Fruit fly (Drosophila melanogaster) whole organism, embryonic: ENCODE data around the gene CG44261.

Experiments
- Awh ChIP-seq: fragments of 200-800 bp; sonication (Bioruptor generic); IDR thresholded peaks from 2 replicates; pipeline ENCODE4, ENCODE4 v1.3.6; 2022; ENCODE audit warnings: missing biosample characterization, missing genetic modification characterization
- CG12219 ChIP-seq: fragments of 200-800 bp; sonication (Bioruptor generic); optimal IDR thresholded peaks from 3 replicates; lab custom pipeline; 2018; ENCODE audit warnings: missing biosample characterization, mild to moderate bottlenecking, missing genetic modification characterization
- CG12769 ChIP-seq: fragments of 200-800 bp; sonication (Bioruptor generic); optimal IDR thresholded peaks from 2 replicates; lab custom pipeline; 2019; ENCODE audit warnings: missing biosample characterization, mild to moderate bottlenecking, missing genetic modification characterization, moderate library complexity
- CG15011 ChIP-seq: fragments of 200-800 bp; sonication (Bioruptor generic); optimal IDR thresholded peaks from 3 replicates; lab custom pipeline; 2018; ENCODE audit warnings: missing biosample characterization, mild to moderate bottlenecking, missing genetic modification characterization
- CG15479 ChIP-seq: fragments of 200-800 bp; sonication (Bioruptor generic); optimal IDR thresholded peaks from 3 replicates; lab custom pipeline; 2019; ENCODE audit warnings: missing biosample characterization, mild to moderate bottlenecking, missing genetic modification characterization, moderate library complexity
- CG18262 ChIP-seq: fragments of 200-800 bp; optimal IDR thresholded peaks from 3 replicates; lab custom pipeline; 2019; ENCODE audit warnings: missing biosample characterization, mild to moderate bottlenecking, missing genetic modification characterization, moderate library complexity
- CG18476 ChIP-seq: fragments of 200-800 bp; sonication (Bioruptor generic); optimal IDR thresholded peaks from 2 replicates; lab custom pipeline; 2016; ENCODE audit warnings: missing biosample characterization, mild to moderate bottlenecking, missing genetic modification characterization
- CG2712 ChIP-seq: fragments of 200-800 bp; optimal IDR thresholded peaks from 3 replicates; lab custom pipeline; 2019; ENCODE audit warnings: missing biosample characterization, mild to moderate bottlenecking, missing genetic modification characterization, moderate library complexity
- CG2889 ChIP-seq: fragments of 200-800 bp; sonication (Bioruptor generic); IDR thresholded peaks from 3 replicates; pipeline ENCODE4 v1.3.6; 2022; ENCODE audit warnings: missing biosample characterization, missing genetic modification characterization
- CG3163 ChIP-seq: fragments of 200-800 bp; sonication (Bioruptor generic); optimal IDR thresholded peaks from 3 replicates; lab custom pipeline; 2016; ENCODE audit warnings: missing biosample characterization, missing genetic modification characterization
- CG43689 ChIP-seq: fragments of 200-800 bp; sonication (Bioruptor generic); IDR thresholded peaks from 2 replicates; pipeline ENCODE4 v1.3.6; 2022; ENCODE audit warnings: missing biosample characterization, missing genetic modification characterization
- CG4854 ChIP-seq: fragments of 200-800 bp; sonication (Bioruptor generic); optimal IDR thresholded peaks from 2 replicates; lab custom pipeline; 2016; ENCODE audit warnings: missing biosample characterization, missing genetic modification characterization, inconsistent platforms
- CG6689 ChIP-seq: fragments of 200-800 bp; sonication (Bioruptor generic); IDR thresholded peaks from 2 replicates; pipeline ENCODE4 v1.3.6; 2022; ENCODE audit warnings: missing biosample characterization, missing genetic modification characterization
- CG7357 ChIP-seq: fragments of 200-800 bp; sonication (Bioruptor generic); IDR thresholded peaks from 3 replicates; pipeline ENCODE4 v1.3.6; 2022; ENCODE audit warnings: missing biosample characterization, missing genetic modification characterization
- CG7745 ChIP-seq: fragments of 200-800 bp; sonication (Bioruptor generic); optimal IDR thresholded peaks from 2 replicates; lab custom pipeline; 2018; ENCODE audit warnings: missing biosample characterization, mild to moderate bottlenecking, missing genetic modification characterization, moderate library complexity
- CG8478 ChIP-seq: fragments of >200 bp; optimal IDR thresholded peaks from 2 replicates; lab custom pipeline; 2018
- CG8944 ChIP-seq: fragments of 200-800 bp; sonication (Bioruptor generic); optimal IDR thresholded peaks from 3 replicates; lab custom pipeline; 2016; ENCODE audit warnings: missing biosample characterization, missing genetic modification characterization
- D19A ChIP-seq: fragments of 200-800 bp; optimal IDR thresholded peaks from 3 replicates; lab custom pipeline; 2019; ENCODE audit warnings: missing biosample characterization, mild to moderate bottlenecking, missing genetic modification characterization, moderate library complexity
- D19B ChIP-seq: fragments of 200-800 bp; sonication (Bioruptor generic); optimal IDR thresholded peaks from 2 replicates; lab custom pipeline; 2017; ENCODE audit warnings: missing biosample characterization, mild to moderate bottlenecking, missing genetic modification characterization
- Deaf1 ChIP-seq: fragments of 200-800 bp; optimal IDR thresholded peaks from 3 replicates; lab custom pipeline; 2019; ENCODE audit warnings: missing biosample characterization, mild to moderate bottlenecking, missing genetic modification characterization, moderate library complexity
- Dref ChIP-seq: fragments of 200-800 bp; sonication (Bioruptor generic); IDR thresholded peaks from 2 replicates; pipeline ENCODE4 v1.3.6; 2022; ENCODE audit warnings: missing biosample characterization, missing genetic modification characterization
- H15 ChIP-seq: fragments of 200-800 bp; sonication (Bioruptor generic); IDR thresholded peaks from 3 replicates; pipeline ENCODE4 v1.3.6; 2022; ENCODE audit warnings: missing biosample characterization, missing genetic modification characterization
- HLH54F ChIP-seq: fragments of 200-800 bp; sonication (Bioruptor generic); optimal IDR thresholded peaks from 3 replicates; lab custom pipeline; 2016; ENCODE audit warnings: missing biosample characterization, missing genetic modification characterization
- Hr3 ChIP-seq: fragments of 200-800 bp; sonication (Bioruptor generic); optimal IDR thresholded peaks from 3 replicates; lab custom pipeline; 2016; ENCODE audit warnings: missing biosample characterization, missing genetic modification characterization
- Hr39 ChIP-seq: fragments of >200 bp; optimal IDR thresholded peaks from 2 replicates; lab custom pipeline; 2017
- Hr51 ChIP-seq, 2 experiments: fragments of 200-800 bp; sonication (Bioruptor generic); optimal IDR thresholded peaks; 2 replicates in 1 of 2; 3 replicates in 1 of 2; lab custom pipeline; 2016 to 2018; ENCODE audit warnings: missing biosample characterization in 2 of 2, missing genetic modification characterization in 2 of 2, mild to moderate bottlenecking in 1 of 2, moderate library complexity in 1 of 2
- NC2β ChIP-seq: fragments of 200-800 bp; sonication (Bioruptor generic); optimal IDR thresholded peaks from 2 replicates; lab custom pipeline; 2016; ENCODE audit warnings: missing biosample characterization, missing genetic modification characterization
- Side ChIP-seq: fragments of 200-800 bp; sonication (Bioruptor generic); optimal IDR thresholded peaks from 2 replicates; lab custom pipeline; 2016; ENCODE audit warnings: missing biosample characterization, missing genetic modification characterization
- TFAM ChIP-seq: fragments of 200-800 bp; sonication (Bioruptor generic); optimal IDR thresholded peaks from 2 replicates; lab custom pipeline; 2017; ENCODE audit warnings: missing biosample characterization, missing genetic modification characterization, inconsistent platforms
- Xbp1 ChIP-seq: fragments of 200-800 bp; sonication (Bioruptor generic); optimal IDR thresholded peaks from 3 replicates; lab custom pipeline; 2016; ENCODE audit warnings: missing biosample characterization, mild to moderate bottlenecking, missing genetic modification characterization
- YL-1 ChIP-seq: fragments of 200-800 bp; sonication (Bioruptor generic); optimal IDR thresholded peaks from 3 replicates; lab custom pipeline; 2017; ENCODE audit warnings: missing biosample characterization, mild to moderate bottlenecking, missing genetic modification characterization
- ase ChIP-seq: fragments of 200-800 bp; sonication (Bioruptor generic); IDR thresholded peaks from 3 replicates; pipeline ENCODE4 v1.3.6; 2022; ENCODE audit warnings: missing biosample characterization, missing genetic modification characterization
- disco-r ChIP-seq: fragments of 200-800 bp; sonication (Bioruptor generic); optimal IDR thresholded peaks from 2 replicates; lab custom pipeline; 2016; ENCODE audit warnings: missing biosample characterization, missing genetic modification characterization
- dysf ChIP-seq: fragments of 200-800 bp; sonication (Bioruptor generic); IDR thresholded peaks from 3 replicates; pipeline ENCODE4 v1.3.6; 2022; ENCODE audit warnings: missing biosample characterization, missing genetic modification characterization
- fru ChIP-seq: fragments of >200 bp; optimal IDR thresholded peaks from 2 replicates; lab custom pipeline; 2017
- jing ChIP-seq: fragments of 200-800 bp; sonication (Bioruptor generic); optimal IDR thresholded peaks from 2 replicates; lab custom pipeline; 2018; ENCODE audit warnings: missing biosample characterization, mild to moderate bottlenecking, missing genetic modification characterization
- lilli ChIP-seq: fragments of 200-800 bp; sonication (Bioruptor generic); optimal IDR thresholded peaks from 3 replicates; lab custom pipeline; 2016; ENCODE audit warnings: missing biosample characterization, missing genetic modification characterization
- lov ChIP-seq, 2 experiments: fragments of 200-800 bp in 1 of 2; fragments of >200 bp in 1 of 2; sonication (Bioruptor generic) in 1 of 2; IDR thresholded peaks in 1 of 2; optimal IDR thresholded peaks in 1 of 2; 2 replicates in 1 of 2; 3 replicates in 1 of 2; pipeline versions ENCODE4 v1.3.6 to Lab custom; 2017 to 2022; ENCODE audit warnings: missing biosample characterization in 1 of 2, missing genetic modification characterization in 1 of 2
- mirr ChIP-seq: fragments of 200-800 bp; sonication (Bioruptor generic); optimal IDR thresholded peaks from 3 replicates; lab custom pipeline; 2018; ENCODE audit warnings: missing biosample characterization, mild to moderate bottlenecking, missing genetic modification characterization
- peb ChIP-seq: fragments of 200-800 bp; sonication (Bioruptor generic); IDR thresholded peaks from 2 replicates; pipeline ENCODE4 v1.3.6; 2022; ENCODE audit warnings: missing biosample characterization, missing genetic modification characterization
- pfk ChIP-seq: fragments of 200-800 bp; sonication (Bioruptor generic); optimal IDR thresholded peaks from 2 replicates; lab custom pipeline; 2018; ENCODE audit warnings: missing biosample characterization, mild to moderate bottlenecking, missing genetic modification characterization, moderate library complexity
- pzg ChIP-seq: fragments of 200-800 bp; sonication (Bioruptor generic); optimal IDR thresholded peaks from 3 replicates; lab custom pipeline; 2018; ENCODE audit warnings: missing biosample characterization, mild to moderate bottlenecking, missing genetic modification characterization, moderate library complexity
- repo ChIP-seq: fragments of 200-800 bp; sonication (Bioruptor generic); optimal IDR thresholded peaks from 2 replicates; lab custom pipeline; 2016; ENCODE audit warnings: missing biosample characterization, missing genetic modification characterization
- shn ChIP-seq: fragments of 200-800 bp; sonication (Bioruptor generic); optimal IDR thresholded peaks from 3 replicates; lab custom pipeline; 2016; ENCODE audit warnings: missing biosample characterization, missing genetic modification characterization
- tap ChIP-seq: fragments of 200-800 bp; optimal IDR thresholded peaks from 3 replicates; lab custom pipeline; 2019; ENCODE audit warnings: missing biosample characterization, mild to moderate bottlenecking, missing genetic modification characterization, moderate library complexity
- trh ChIP-seq: fragments of 200-800 bp; sonication (Bioruptor generic); optimal IDR thresholded peaks from 2 replicates; lab custom pipeline; 2016; ENCODE audit warnings: missing biosample characterization, missing genetic modification characterization
- vvl ChIP-seq: fragments of 200-800 bp; sonication (Bioruptor generic); IDR thresholded peaks from 2 replicates; pipeline ENCODE4 v1.3.6; 2022; ENCODE audit warnings: missing biosample characterization, missing genetic modification characterization

Gene CG44261

dm6 chr3R:9433774-9434173 lies 25.8 kb upstream of the CG44261 start (continued):
- TF ChIP-seq CG15479 (GFP tag; lab: Kevin White, UChicago) (no peak), TFAM (GFP tag; lab: Kevin White, UChicago) (no peak), YL-1 (GFP tag; lab: Kevin White, UChicago) (no peak), CG7745 (no peak), CG2712 (tag; lab: Kevin White, UChicago) (no peak), shn (GFP tag; lab: Kevin White, UChicago) (no peak), vvl (GFP tag; lab: Robert Waterston, UW) (peak; percentile 53), tap (tag; lab: Kevin White, UChicago) (no peak), CG8944 (GFP tag; lab: Kevin White, UChicago) (no peak), CG43689 (GFP tag; lab: Robert Waterston, UW) (no peak), trh (GFP tag; lab: Kevin White, UChicago) (no peak), CG12769 (peak; percentile 34), lilli (GFP tag; lab: Kevin White, UChicago) (no peak), HLH54F (GFP tag; lab: Kevin White, UChicago) (no peak), CG8478 (no peak)

- TF ChIP-seq pzg (GFP tag; lab: Kevin White, UChicago) (no peak), D19A (tag; lab: Kevin White, UChicago) (no peak), lov (optimal IDR thresholded peaks at IDR 0.05; lab: Kevin White, UChicago) (no peak), lov (GFP tag; IDR thresholded peaks at IDR 0.05; lab: Robert Waterston, UW) (0 out of 3 replicates have a peak, but pooled peaks have one; percentile 11), pfk (GFP tag; lab: Kevin White, UChicago) (no peak), D19B (GFP tag; lab: Kevin White, UChicago) (no peak), mirr (GFP tag; lab: Kevin White, UChicago) (peak; percentile 34), CG2889 (0 out of 3 replicates have a peak, but pooled peaks have one; percentile 12), repo (GFP tag; lab: Kevin White, UChicago) (no peak), Hr39 (lab: Kevin White, UChicago) (no peak), Deaf1 (tag; lab: Kevin White, UChicago) (peak; percentile 53), NC2β (GFP tag; lab: Kevin White, UChicago) (no peak), ase (GFP tag; lab: Robert Waterston, UW) (0 out of 3 replicates have a peak, but pooled peaks have one; percentile 16), disco-r (GFP tag; lab: Kevin White, UChicago) (no peak)
Observed at dm6 chr3R:9433270-9433669, 25.3 kb upstream of the CG44261 start.

dm6 chr3R:9430344-9431253 lies 22.6 kb upstream of the CG44261 start:
- peak; percentile 83 for TF ChIP-seq vvl (GFP tag; lab: Robert Waterston, UW)
- TF ChIP-seq Dref, result no peak
- TF ChIP-seq Side (GFP tag; lab: Kevin White, UChicago), result no peak
- no peak for TF ChIP-seq CG15011 (GFP tag; lab: Kevin White, UChicago)
- TF ChIP-seq Hr3, result no peak
- peak in 1 of 2 experiments; percentile 60 for TF ChIP-seq Hr51 (GFP tag; optimal IDR thresholded peaks at IDR 0.05; lab: Kevin White, UChicago)
- no peak for TF ChIP-seq CG18476 (GFP tag; lab: Kevin White, UChicago)
- TF ChIP-seq Xbp1, result peak; percentile 39
- no peak for TF ChIP-seq jing (GFP tag; lab: Kevin White, UChicago)
- no peak for TF ChIP-seq CG3163 (GFP tag; lab: Kevin White, UChicago)
- 0 out of 3 replicates have a peak, but pooled peaks have one; percentile 6 for TF ChIP-seq H15 (GFP tag; lab: Robert Waterston, UW)
- TF ChIP-seq CG18262 (tag; lab: Kevin White, UChicago), result peak; percentile 15
- peak; percentile 27 for TF ChIP-seq CG12219 (GFP tag; lab: Kevin White, UChicago)
- TF ChIP-seq CG7357 (GFP tag; lab: Robert Waterston, UW), result no peak
- TF ChIP-seq Awh, result 0 out of 2 replicates have a peak, but pooled peaks have one; percentile 46
- TF ChIP-seq fru (lab: Kevin White, UChicago), result no peak
- 0 out of 2 replicates have a peak, but pooled peaks have one; percentile 31 for TF ChIP-seq CG6689 (GFP tag; lab: Robert Waterston, UW)
- no peak for TF ChIP-seq peb (GFP tag; lab: Robert Waterston, UW)
- no peak for TF ChIP-seq CG4854 (GFP tag; lab: Kevin White, UChicago)
- TF ChIP-seq CG12769, result peak; percentile 79
- TF ChIP-seq dysf (GFP tag; lab: Robert Waterston, UW), result peak; percentile 70
